Fruit fly (Drosophila melanogaster) whole organism: ENCODE measurements around the gene GC.

ENCODE experiments used
- CG8478 ChIP-seq: fragments of >200 bp; optimal IDR thresholded peaks from 2 replicates; lab custom pipeline; 2018; ENCODE audit warnings: inconsistent platforms
- Dll ChIP-seq: fragments of >200 bp; optimal IDR thresholded peaks from 2 replicates; lab custom pipeline; 2017
- EcR ChIP-seq, 2 experiments: fragments of >200 bp; optimal IDR thresholded peaks; 2 replicates each; lab custom pipeline; 2017; ENCODE audit warnings: missing biosample characterization in 2 of 2, missing genetic modification characterization in 2 of 2, missing genetic modification reagents in 2 of 2
- pan ChIP-seq: fragments of >200 bp; optimal IDR thresholded peaks from 2 replicates; lab custom pipeline; 2017
- psq ChIP-seq: fragments of >200 bp; optimal IDR thresholded peaks from 2 replicates; lab custom pipeline; 2017
- usp ChIP-seq: fragments of >200 bp; optimal IDR thresholded peaks from 2 replicates; lab custom pipeline; 2017; ENCODE audit warnings: missing biosample characterization, missing genetic modification characterization, mixed read lengths

- TF ChIP-seq psq (lab: Kevin White, UChicago) (no peak), Dll (lab: Kevin White, UChicago) (peak; percentile 99), usp (GFP tag; lab: Kevin White, UChicago) (no peak), pan (no peak), CG8478 (lab: Kevin White, UChicago) (no peak), EcR (GFP tag; optimal IDR thresholded peaks at IDR 0.05; lab: Kevin White, UChicago) (no peak)
Observed at dm6 chr3L:1586266-1587054, 42.6 kb downstream of the GC start.
